Worm (Caenorhabditis elegans): ENCODE results near the gene mob-1.

DNA sequence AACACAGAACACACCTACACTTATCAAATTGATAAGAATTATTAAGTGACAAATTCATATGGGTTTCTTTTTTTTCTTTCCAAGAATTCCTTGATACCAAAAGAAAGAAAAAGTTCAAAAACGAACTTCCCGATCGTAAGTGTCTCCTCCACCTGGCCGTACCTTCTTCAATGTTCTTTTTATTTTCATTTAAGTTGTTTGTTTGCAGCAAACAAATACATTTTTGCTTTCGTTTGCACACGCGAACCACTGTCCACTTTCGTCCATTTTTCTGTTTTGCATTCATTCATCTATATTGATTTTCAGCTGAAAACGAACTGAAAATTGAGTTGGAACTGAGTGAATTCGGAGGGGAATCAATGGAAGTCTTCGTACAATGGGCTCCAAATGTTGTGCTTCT is 51.4 kb downstream of the mob-1 start, which contains the start of gene VZK822L.2:
- no peak for TF ChIP-seq atf-7 (tag; optimal IDR thresholded peaks at IDR 0.05)
- no peak for TF ChIP-seq madf-3 (GFP tag; IDR thresholded peaks at IDR 0.05)
